Fruit fly (Drosophila melanogaster) whole organism, embryonic: ENCODE measurements around the gene Rsph1.
A peak's percentile ranks its signal among the peaks of the same experiment; 100 is the strongest.

ENCODE experiments used
- B-H1 ChIP-seq: fragments of 200-800 bp; sonication (Bioruptor generic); IDR thresholded peaks from 3 replicates; pipeline ENCODE4 v1.3.6; 2022; ENCODE audit warnings: missing biosample characterization, missing genetic modification characterization
- BEAF-32 ChIP-seq: fragments of 200-800 bp; sonication (Bioruptor generic); optimal IDR thresholded peaks from 3 replicates; lab custom pipeline; 2017; ENCODE audit warnings: missing biosample characterization, missing genetic modification characterization, mild to moderate bottlenecking, moderate library complexity, missing genetic modification reagents
- CG10209 ChIP-seq: fragments of 200-800 bp; sonication (Bioruptor generic); optimal IDR thresholded peaks from 3 replicates; lab custom pipeline; 2017; ENCODE audit warnings: missing biosample characterization, mild to moderate bottlenecking, missing genetic modification characterization, missing genetic modification reagents
- CG11085 ChIP-seq: fragments of 200-800 bp; sonication (Bioruptor generic); IDR thresholded peaks from 2 replicates; pipeline ENCODE4 v1.3.6; 2022; ENCODE audit warnings: missing biosample characterization, missing genetic modification characterization
- CG12219 ChIP-seq: fragments of 200-800 bp; sonication (Bioruptor generic); optimal IDR thresholded peaks from 3 replicates; lab custom pipeline; 2018; ENCODE audit warnings: missing biosample characterization, mild to moderate bottlenecking, missing genetic modification characterization
- CG12391 ChIP-seq: fragments of 200-800 bp; sonication (Bioruptor generic); optimal IDR thresholded peaks from 3 replicates; lab custom pipeline; 2018; ENCODE audit warnings: missing biosample characterization, mild to moderate bottlenecking, missing genetic modification characterization, moderate library complexity
- CG12744 ChIP-seq: fragments of 200-800 bp; sonication (Bioruptor generic); optimal IDR thresholded peaks from 2 replicates; lab custom pipeline; 2016; ENCODE audit warnings: missing biosample characterization, missing genetic modification characterization
- CG1602 ChIP-seq: fragments of 200-800 bp; sonication (Bioruptor generic); optimal IDR thresholded peaks from 3 replicates; lab custom pipeline; 2016; ENCODE audit warnings: missing biosample characterization, missing genetic modification characterization
- CG16813 ChIP-seq: fragments of 200-800 bp; sonication (Bioruptor generic); IDR thresholded peaks from 3 replicates; pipeline ENCODE4 v1.3.6; 2022; ENCODE audit warnings: missing biosample characterization, missing genetic modification characterization; ENCODE audit not compliant: partially characterized antibody
- CG17328 ChIP-seq: fragments of 200-800 bp; sonication (Bioruptor generic); IDR thresholded peaks from 2 replicates; pipeline ENCODE4 v1.3.6; 2022; ENCODE audit warnings: missing biosample characterization, missing genetic modification characterization
- CG18619 ChIP-seq: fragments of 200-800 bp; sonication (Bioruptor generic); optimal IDR thresholded peaks from 3 replicates; lab custom pipeline; 2017; ENCODE audit warnings: missing biosample characterization, mild to moderate bottlenecking, missing genetic modification characterization
- CG18764 ChIP-seq: fragments of 200-800 bp; sonication (Bioruptor generic); optimal IDR thresholded peaks from 3 replicates; lab custom pipeline; 2016; ENCODE audit warnings: missing biosample characterization, missing genetic modification characterization
- CG32532 ChIP-seq: fragments of 200-800 bp; sonication (Bioruptor generic); IDR thresholded peaks from 2 replicates; pipeline ENCODE4 v1.3.6; 2022; ENCODE audit warnings: missing biosample characterization, missing genetic modification characterization
- CG33557 ChIP-seq: fragments of 200-800 bp; sonication (Bioruptor generic); optimal IDR thresholded peaks from 2 replicates; lab custom pipeline; 2019; ENCODE audit warnings: missing biosample characterization, mild to moderate bottlenecking, missing genetic modification characterization, moderate library complexity
- CG4328 ChIP-seq: fragments of 200-800 bp; sonication (Bioruptor generic); optimal IDR thresholded peaks from 3 replicates; lab custom pipeline; 2017; ENCODE audit warnings: missing biosample characterization, missing genetic modification reagents, missing genetic modification characterization
- CG6654 ChIP-seq: fragments of 200-800 bp; sonication (Bioruptor generic); optimal IDR thresholded peaks from 2 replicates; lab custom pipeline; 2017; ENCODE audit warnings: missing biosample characterization, mild to moderate bottlenecking, missing genetic modification characterization
- CG7357 ChIP-seq: fragments of 200-800 bp; sonication (Bioruptor generic); IDR thresholded peaks from 3 replicates; pipeline ENCODE4 v1.3.6; 2022; ENCODE audit warnings: missing biosample characterization, missing genetic modification characterization
- CG8281 ChIP-seq: fragments of 200-800 bp; sonication (Bioruptor generic); optimal IDR thresholded peaks from 2 replicates; lab custom pipeline; 2018; ENCODE audit warnings: missing biosample characterization, mild to moderate bottlenecking, missing genetic modification characterization, moderate library complexity
- CG8478 ChIP-seq: fragments of >200 bp; optimal IDR thresholded peaks from 2 replicates; lab custom pipeline; 2018
- CHES-1-like ChIP-seq: fragments of 200-800 bp; sonication (Bioruptor generic); optimal IDR thresholded peaks from 2 replicates; lab custom pipeline; 2016; ENCODE audit warnings: missing biosample characterization, missing genetic modification characterization
- Camta ChIP-seq: fragments of 200-800 bp; sonication (Bioruptor generic); optimal IDR thresholded peaks from 2 replicates; lab custom pipeline; 2016; ENCODE audit warnings: missing biosample characterization, missing genetic modification characterization
- CoRest ChIP-seq: fragments of 200-800 bp; sonication (Bioruptor generic); optimal IDR thresholded peaks from 3 replicates; lab custom pipeline; 2018; ENCODE audit warnings: missing biosample characterization, mild to moderate bottlenecking, missing genetic modification characterization, moderate library complexity
- Dfd ChIP-seq, 2 experiments: fragments of >200 bp; optimal IDR thresholded peaks; 2 replicates each; lab custom pipeline; 2017; ENCODE audit warnings: missing biosample characterization in 2 of 2, missing genetic modification characterization in 2 of 2
- Doc2 ChIP-seq: fragments of 200-800 bp; sonication (Bioruptor generic); IDR thresholded peaks from 2 replicates; pipeline ENCODE4 v1.3.6; 2022; ENCODE audit warnings: missing biosample characterization, missing genetic modification characterization
- Dp ChIP-seq: fragments of 200-800 bp; sonication (Bioruptor generic); optimal IDR thresholded peaks from 2 replicates; lab custom pipeline; 2018; ENCODE audit warnings: missing biosample characterization, mild to moderate bottlenecking, missing genetic modification characterization, moderate library complexity
- E2f1 ChIP-seq: fragments of 200-800 bp; sonication (Bioruptor generic); IDR thresholded peaks from 2 replicates; pipeline ENCODE4 v1.3.6; 2022; ENCODE audit warnings: missing biosample characterization, missing genetic modification characterization
- E2f2 ChIP-seq: fragments of 200-800 bp; sonication (Bioruptor generic); IDR thresholded peaks from 2 replicates; pipeline ENCODE4 v1.3.6; 2022; ENCODE audit warnings: missing biosample characterization, missing genetic modification characterization
- GATAe ChIP-seq: fragments of 200-800 bp; sonication (Bioruptor generic); conservative IDR thresholded peaks from 2 replicates; pipeline ENCODE4 v1.3.6; 2022; ENCODE audit warnings: missing biosample characterization, missing genetic modification characterization
- Mes4 ChIP-seq: fragments of 200-800 bp; sonication (Bioruptor generic); optimal IDR thresholded peaks from 2 replicates; lab custom pipeline; 2016; ENCODE audit warnings: missing biosample characterization, missing genetic modification characterization
- NC2β ChIP-seq: fragments of 200-800 bp; sonication (Bioruptor generic); optimal IDR thresholded peaks from 2 replicates; lab custom pipeline; 2016; ENCODE audit warnings: missing biosample characterization, missing genetic modification characterization
- Nf-YB ChIP-seq: fragments of 200-800 bp; sonication (Bioruptor generic); optimal IDR thresholded peaks from 3 replicates; lab custom pipeline; 2019; ENCODE audit warnings: missing biosample characterization, mild to moderate bottlenecking, missing genetic modification characterization, moderate library complexity
- Oli ChIP-seq: fragments of 200-800 bp; sonication (Bioruptor generic); optimal IDR thresholded peaks from 2 replicates; lab custom pipeline; 2018; ENCODE audit warnings: missing biosample characterization, mild to moderate bottlenecking, missing genetic modification characterization, moderate library complexity
- Rx ChIP-seq: fragments of 200-800 bp; sonication (Bioruptor generic); IDR thresholded peaks from 2 replicates; pipeline ENCODE4 v1.3.6; 2022; ENCODE audit warnings: missing biosample characterization, missing genetic modification characterization
- ab ChIP-seq: fragments of 200-800 bp; sonication (Bioruptor generic); optimal IDR thresholded peaks from 2 replicates; lab custom pipeline; 2016; ENCODE audit warnings: missing biosample characterization, missing genetic modification characterization
- bcd ChIP-seq: fragments of 200-800 bp; sonication (Bioruptor generic); optimal IDR thresholded peaks from 2 replicates; lab custom pipeline; 2017; ENCODE audit warnings: missing biosample characterization, mild to moderate bottlenecking, missing genetic modification characterization
- chinmo ChIP-seq: fragments of 200-800 bp; sonication (Bioruptor generic); IDR thresholded peaks from 4 replicates; pipeline ENCODE4 v1.3.6; 2022; ENCODE audit warnings: missing biosample characterization, missing genetic modification characterization; ENCODE audit not compliant: partially characterized antibody
- disco-r ChIP-seq: fragments of 200-800 bp; sonication (Bioruptor generic); optimal IDR thresholded peaks from 2 replicates; lab custom pipeline; 2016; ENCODE audit warnings: missing biosample characterization, missing genetic modification characterization
- esg ChIP-seq: fragments of 200-800 bp; sonication (Bioruptor generic); conservative IDR thresholded peaks from 2 replicates; pipeline ENCODE4 v1.3.6; 2022; ENCODE audit warnings: missing biosample characterization, missing genetic modification characterization
- fd96Cb ChIP-seq: fragments of 200-800 bp; sonication (Bioruptor generic); optimal IDR thresholded peaks from 2 replicates; lab custom pipeline; 2018; ENCODE audit warnings: missing biosample characterization, mild to moderate bottlenecking, missing genetic modification characterization, moderate library complexity
- gem ChIP-seq: fragments of 200-800 bp; sonication (Bioruptor generic); optimal IDR thresholded peaks from 2 replicates; lab custom pipeline; 2019; ENCODE audit warnings: missing biosample characterization, mild to moderate bottlenecking, missing genetic modification characterization, moderate library complexity
- grau ChIP-seq: fragments of 200-800 bp; optimal IDR thresholded peaks from 3 replicates; lab custom pipeline; 2019; ENCODE audit warnings: missing biosample characterization, mild to moderate bottlenecking, missing genetic modification characterization, moderate library complexity
- gro ChIP-seq: fragments of 200-800 bp; sonication (Bioruptor generic); optimal IDR thresholded peaks from 2 replicates; lab custom pipeline; 2016; ENCODE audit warnings: missing biosample characterization, missing genetic modification characterization
- gt ChIP-seq: fragments of 200-800 bp; sonication (Bioruptor generic); IDR thresholded peaks from 2 replicates; pipeline ENCODE4 v1.3.6; 2022; ENCODE audit warnings: missing biosample characterization, missing genetic modification characterization
- her ChIP-seq: fragments of 200-800 bp; sonication (Bioruptor generic); optimal IDR thresholded peaks from 2 replicates; lab custom pipeline; 2016; ENCODE audit warnings: missing biosample characterization, missing genetic modification characterization
- maf-S ChIP-seq: fragments of 200-800 bp; sonication (Bioruptor generic); optimal IDR thresholded peaks from 2 replicates; lab custom pipeline; 2016; ENCODE audit warnings: missing biosample characterization, missing genetic modification characterization
- nmo ChIP-seq: fragments of 200-800 bp; sonication (Bioruptor generic); optimal IDR thresholded peaks from 2 replicates; lab custom pipeline; 2018; ENCODE audit warnings: missing biosample characterization, mild to moderate bottlenecking, missing genetic modification characterization, moderate library complexity
- seq ChIP-seq: fragments of 200-800 bp; sonication (Bioruptor generic); IDR thresholded peaks from 2 replicates; pipeline ENCODE4 v1.3.6; 2022; ENCODE audit warnings: missing biosample characterization, missing genetic modification characterization
- so ChIP-seq: fragments of 200-800 bp; sonication (Bioruptor generic); IDR thresholded peaks from 3 replicates; pipeline ENCODE4 v1.3.6; 2022; ENCODE audit warnings: missing biosample characterization, missing genetic modification characterization
- yki ChIP-seq: fragments of >200 bp; optimal IDR thresholded peaks from 3 replicates; lab custom pipeline; 2018
- zen ChIP-seq: fragments of 200-800 bp; sonication (Bioruptor generic); optimal IDR thresholded peaks from 3 replicates; lab custom pipeline; 2018; ENCODE audit warnings: missing biosample characterization, mild to moderate bottlenecking, missing genetic modification characterization, moderate library complexity

Gene Rsph1

DNA sequence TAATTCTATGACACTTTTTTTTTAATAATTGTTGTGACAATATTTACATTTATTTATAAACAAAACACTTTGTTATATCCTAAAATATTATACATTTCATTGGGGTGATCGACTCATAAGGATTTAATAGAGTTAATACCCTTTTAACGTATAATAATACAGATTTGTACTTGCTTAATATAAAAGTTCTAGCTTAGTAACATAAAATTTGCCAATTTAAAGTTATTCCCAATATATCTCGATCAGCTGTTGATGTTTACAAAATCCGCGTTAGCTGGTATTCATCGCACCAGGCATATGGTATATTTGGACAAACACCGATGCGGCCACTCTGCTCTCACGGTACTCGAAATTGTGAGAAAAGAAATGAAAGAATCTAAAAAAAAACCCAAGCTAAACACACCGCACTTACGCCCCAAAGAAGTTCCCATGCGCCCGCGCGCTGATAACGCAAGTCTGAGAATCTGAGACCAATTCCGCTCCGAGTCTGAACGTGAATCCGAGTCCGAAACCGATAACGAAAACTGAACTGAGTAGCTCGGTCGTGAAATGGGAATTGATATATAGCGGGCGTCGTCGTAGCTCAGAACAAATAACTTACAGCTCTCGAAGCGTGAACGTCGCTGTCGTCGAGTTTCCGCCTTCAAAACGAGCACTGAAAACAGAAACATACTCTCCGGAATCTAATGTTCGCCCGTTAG is 20.3 kb downstream of the Rsph1 start, which contains the start of gene Pect:
Pect (plus strand) TSS at position 326 of the 701 bp plus-strand sequence.
- peak; percentile 54; the same call in 1 of the 2 replicates for TF ChIP-seq E2f1 (GFP tag; lab: Robert Waterston, UW)
- no peak for TF ChIP-seq gem (tag; lab: Kevin White, UChicago)
- TF ChIP-seq CG12391, result peak; percentile 63
- no peak for TF ChIP-seq CG8281 (tag; lab: Kevin White, UChicago)
- TF ChIP-seq Dp (GFP tag; lab: Kevin White, UChicago), result peak; percentile 10
- no peak for TF ChIP-seq gt (GFP tag; lab: Robert Waterston, UW)
- TF ChIP-seq maf-S (GFP tag; lab: Kevin White, UChicago), result no peak
- no peak for TF ChIP-seq CHES-1-like (GFP tag; lab: Kevin White, UChicago)
- TF ChIP-seq B-H1 (GFP tag; lab: Robert Waterston, UW), result no peak
- no peak for TF ChIP-seq zen (tag; lab: Kevin White, UChicago)
- TF ChIP-seq Nf-YB, result no peak
- no peak for TF ChIP-seq Camta (GFP tag; lab: Kevin White, UChicago)
- TF ChIP-seq fd96Cb (tag; lab: Kevin White, UChicago), result peak; percentile 12
- no peak for TF ChIP-seq Dfd (GFP tag; optimal IDR thresholded peaks at IDR 0.05; lab: Kevin White, UChicago)
- TF ChIP-seq so, result peak; percentile 66; the same call in 1 of the 3 replicates
- peak; percentile 83 for TF ChIP-seq BEAF-32 (GFP tag; lab: Kevin White, UChicago)
- peak; percentile 73 for TF ChIP-seq nmo (GFP tag; lab: Kevin White, UChicago)
- peak; percentile 44; the same call in 1 of the 2 replicates for TF ChIP-seq seq (GFP tag; lab: Robert Waterston, UW)
- no peak for TF ChIP-seq CG18764 (GFP tag; lab: Kevin White, UChicago)
- no peak for TF ChIP-seq CG7357 (GFP tag; lab: Robert Waterston, UW)
- TF ChIP-seq disco-r (GFP tag; lab: Kevin White, UChicago), result no peak
- TF ChIP-seq bcd (GFP tag; lab: Kevin White, UChicago), result no peak
- peak; percentile 53 for TF ChIP-seq CG16813 (GFP tag; lab: Robert Waterston, UW)
- TF ChIP-seq CG18619, result no peak
- TF ChIP-seq yki (lab: Kevin White, UChicago), result no peak
- TF ChIP-seq Oli, result no peak
- TF ChIP-seq CG8478, result no peak
- TF ChIP-seq CG11085, result no peak
- no peak for TF ChIP-seq CG33557 (GFP tag; lab: Kevin White, UChicago)
- TF ChIP-seq NC2β (GFP tag; lab: Kevin White, UChicago), result peak; percentile 4
- TF ChIP-seq gro, result peak; percentile 62
- 0 out of 2 replicates have a peak, but pooled peaks have one; percentile 6 for TF ChIP-seq E2f2 (GFP tag; lab: Robert Waterston, UW)
- TF ChIP-seq Mes4 (GFP tag; lab: Kevin White, UChicago), result no peak
- no peak for TF ChIP-seq CG17328 (GFP tag; lab: Robert Waterston, UW)
- peak; percentile 60; the same call in 1 of the 2 replicates for TF ChIP-seq CG32532
- peak; percentile 56; the same call in 1 of the 2 replicates for TF ChIP-seq GATAe (GFP tag; lab: Robert Waterston, UW)
- TF ChIP-seq CG1602 (GFP tag; lab: Kevin White, UChicago), result peak; percentile 43
- TF ChIP-seq CG4328 (GFP tag; lab: Kevin White, UChicago), result no peak
- no peak for TF ChIP-seq Rx (GFP tag; lab: Robert Waterston, UW)
- peak; percentile 58 for TF ChIP-seq CoRest
- TF ChIP-seq her (GFP tag; lab: Kevin White, UChicago), result peak; percentile 98
- no peak for TF ChIP-seq CG12744 (GFP tag; lab: Kevin White, UChicago)
- no peak for TF ChIP-seq CG10209 (GFP tag; lab: Kevin White, UChicago)
- peak; percentile 20 for TF ChIP-seq grau (tag; lab: Kevin White, UChicago)
- no peak for TF ChIP-seq ab (GFP tag; lab: Kevin White, UChicago)
- TF ChIP-seq Doc2, result no peak
- TF ChIP-seq chinmo, result peak; percentile 89; the same call in 3 of the 4 replicates
- TF ChIP-seq CG6654 (GFP tag; lab: Kevin White, UChicago), result no peak
- no peak for TF ChIP-seq CG12219 (GFP tag; lab: Kevin White, UChicago)
- TF ChIP-seq esg, result 0 out of 2 replicates have a peak, but pooled peaks have one; percentile 9
